Fruit fly (Drosophila melanogaster): ENCODE measurements around the gene frj.

frj gene

dm6 chr2L:6480212-6480994, 24.6 kb downstream of the frj start, which contains the start of the genes Sec61alpha and Daxx:
TSS of gene Sec61alpha (minus strand) at chr2L:6480575.
TSS of gene Daxx (plus strand) at chr2L:6480929.
- TF ChIP-seq CTCF (optimal IDR thresholded peaks at IDR 0.05) (no peak), CG8478 (optimal IDR thresholded peaks at IDR 0.05) (no peak)

DNA sequence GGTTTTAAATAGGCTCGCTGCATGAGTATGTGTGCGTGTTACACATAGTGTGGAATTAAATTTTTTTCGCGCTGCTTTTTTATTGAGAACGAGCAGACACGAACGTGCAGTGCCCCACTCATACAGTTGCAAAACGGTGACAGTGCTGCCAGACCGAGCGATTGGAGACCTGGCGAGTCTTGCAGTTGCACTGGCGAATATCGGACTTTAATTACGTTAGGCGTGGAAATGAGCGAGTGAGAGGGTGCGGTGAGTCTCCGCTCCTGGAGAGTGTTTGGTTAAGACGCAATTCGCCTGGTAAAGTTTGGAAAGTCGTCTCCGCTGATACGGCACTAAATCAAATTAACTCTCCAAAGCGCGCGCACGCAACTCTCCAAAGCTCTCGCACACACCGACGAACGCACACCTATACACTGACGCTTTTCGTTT, 25.5 kb downstream of the frj start:
- TF ChIP-seq CTCF (optimal IDR thresholded peaks at IDR 0.05) (no peak), CG8478 (optimal IDR thresholded peaks at IDR 0.05) (no peak)

- TF ChIP-seq CG8478 (optimal IDR thresholded peaks at IDR 0.05), result no peak
- peak in 1 of 2 experiments; percentile 27 for TF ChIP-seq CTCF (optimal IDR thresholded peaks at IDR 0.05)
These were observed 32.9 kb downstream of the frj start, which contains the start of the genes KFase and epsilonCOP for dm6 chr2L:6488676-6489140. TSS of gene KFase (minus strand) at chr2L:6488756. TSS of gene epsilonCOP (plus strand) at chr2L:6489090.

dm6 chr2L:6490783-6491249, 35.0 kb downstream of the frj start, which contains the start of the genes Phf5a and CG31638:
TSS of gene Phf5a (minus strand) at chr2L:6490843.
TSS of gene CG31638 (plus strand) at chr2L:6491061.
- TF ChIP-seq CG8478 (optimal IDR thresholded peaks at IDR 0.05), result no peak
- no peak for TF ChIP-seq CTCF (optimal IDR thresholded peaks at IDR 0.05)

- TF ChIP-seq CG8478 (optimal IDR thresholded peaks at IDR 0.05) (no peak), CTCF (optimal IDR thresholded peaks at IDR 0.05) (no peak)
These were observed 38.6 kb downstream of the frj start, which contains the start of gene CG9547 for dm6 chr2L:6494405-6494816. TSS of gene CG9547 (minus strand) at chr2L:6494532.

- no peak for TF ChIP-seq CTCF (optimal IDR thresholded peaks at IDR 0.05)
- no peak for TF ChIP-seq CG8478 (optimal IDR thresholded peaks at IDR 0.05)
These were observed 40.9 kb downstream of the frj start, which contains the start of gene CG9550 for dm6 chr2L:6496753-6497152. TSS of gene CG9550 (plus strand) at chr2L:6497053.

dm6 chr2L:6498448-6498847, 42.6 kb downstream of the frj start, which contains the start of gene CG31637:
TSS of gene CG31637 (plus strand) at chr2L:6498647.
- TF ChIP-seq CG8478 (optimal IDR thresholded peaks at IDR 0.05) (no peak), CTCF (optimal IDR thresholded peaks at IDR 0.05) (peak; percentile 26 to 60)

dm6 chr2L:6500648-6501325, 44.9 kb downstream of the frj start:
- no peak for TF ChIP-seq CTCF (optimal IDR thresholded peaks at IDR 0.05)
- no peak for TF ChIP-seq CG8478 (optimal IDR thresholded peaks at IDR 0.05)

DNA sequence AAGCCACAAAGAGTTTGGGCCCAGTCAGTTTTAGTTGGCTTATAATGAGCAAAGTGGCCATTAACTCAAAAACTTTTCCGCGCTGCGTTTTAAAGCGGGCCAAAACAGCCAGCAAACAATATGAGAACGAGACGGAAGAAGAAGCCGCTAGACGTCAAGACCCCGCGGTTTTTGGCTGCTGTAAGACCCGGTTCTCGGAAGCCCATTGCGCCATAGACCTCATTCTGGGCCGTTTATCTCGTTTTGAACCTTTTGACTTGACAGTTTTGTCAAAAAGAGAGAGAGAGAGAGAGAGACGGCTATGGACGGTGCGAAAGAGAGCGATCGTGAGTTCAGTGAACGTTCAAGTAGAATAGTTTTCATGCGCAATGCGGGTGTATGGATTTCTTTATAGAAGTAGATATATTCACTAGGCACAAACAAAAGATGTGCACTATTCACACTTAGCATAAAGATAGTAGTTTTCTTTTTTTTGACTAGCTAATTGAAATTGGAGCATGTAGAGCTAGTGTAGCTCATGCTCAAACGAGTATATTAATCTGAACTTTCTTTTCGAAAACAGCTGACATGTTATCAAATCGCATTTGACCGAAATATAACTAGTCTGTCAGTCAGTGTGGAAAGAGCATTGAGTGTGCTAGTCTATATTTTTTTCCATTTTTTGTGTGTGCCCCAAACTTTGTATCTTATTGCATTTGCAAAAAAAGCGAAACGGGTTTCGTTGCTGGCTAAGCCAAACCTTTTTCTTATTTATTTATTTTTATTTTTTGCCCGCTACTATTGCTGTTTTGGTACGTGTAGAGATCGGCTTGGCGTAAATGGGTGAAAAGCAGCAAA, 47.3 kb downstream of the frj start:
- no peak for TF ChIP-seq CG8478 (optimal IDR thresholded peaks at IDR 0.05)
- TF ChIP-seq CTCF (optimal IDR thresholded peaks at IDR 0.05), result no peak

DNA sequence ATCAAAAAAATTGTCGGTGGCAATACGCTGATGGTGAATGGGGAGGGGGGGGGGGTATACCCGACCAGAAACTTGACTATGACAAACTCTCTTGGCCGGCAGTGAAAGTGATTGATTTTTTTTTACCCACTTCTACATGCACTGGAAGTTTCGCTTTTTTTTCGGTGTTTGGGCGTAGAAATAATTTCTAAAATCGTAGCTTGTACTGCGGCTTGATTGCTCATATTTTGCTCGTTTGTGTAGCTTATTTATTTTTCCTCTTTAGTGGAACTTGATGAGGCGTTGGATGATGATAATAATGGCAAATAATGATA, 47.8 kb downstream of the frj start:
- TF ChIP-seq CG8478 (optimal IDR thresholded peaks at IDR 0.05), result no peak
- no peak for TF ChIP-seq CTCF (optimal IDR thresholded peaks at IDR 0.05)
